Fruit fly (Drosophila melanogaster) whole organism, embryonic: ENCODE results near the gene CG9628.

Experiments used
- Atf6 ChIP-seq: fragments of 200-800 bp; sonication (Bioruptor generic); IDR thresholded peaks from 2 replicates; pipeline ENCODE4 v1.3.6; 2022; ENCODE audit warnings: missing biosample characterization, missing genetic modification characterization
- CG10565 ChIP-seq: fragments of 200-800 bp; sonication (Bioruptor generic); optimal IDR thresholded peaks from 3 replicates; lab custom pipeline; 2016; ENCODE audit warnings: missing biosample characterization, mild to moderate bottlenecking, missing genetic modification characterization
- CG10959 ChIP-seq: fragments of 200-800 bp; sonication (Bioruptor generic); IDR thresholded peaks from 2 replicates; pipeline ENCODE4 v1.3.6; 2022; ENCODE audit warnings: missing biosample characterization, missing genetic modification characterization
- CG11247 ChIP-seq: fragments of 200-800 bp; sonication (Bioruptor generic); IDR thresholded peaks from 2 replicates; pipeline ENCODE4 v1.3.6; 2022; ENCODE audit warnings: missing biosample characterization, missing genetic modification characterization
- CG12299 ChIP-seq: fragments of 200-800 bp; sonication (Bioruptor generic); optimal IDR thresholded peaks from 2 replicates; lab custom pipeline; 2018; ENCODE audit warnings: missing biosample characterization, mild to moderate bottlenecking, missing genetic modification characterization
- CG14860 ChIP-seq: fragments of 200-800 bp; sonication (Bioruptor generic); IDR thresholded peaks from 3 replicates; pipeline ENCODE4 v1.3.6; 2022; ENCODE audit warnings: missing biosample characterization, missing genetic modification characterization; ENCODE audit not compliant: partially characterized antibody
- CG15011 ChIP-seq: fragments of 200-800 bp; sonication (Bioruptor generic); optimal IDR thresholded peaks from 3 replicates; lab custom pipeline; 2018; ENCODE audit warnings: missing biosample characterization, mild to moderate bottlenecking, missing genetic modification characterization
- CG1529 ChIP-seq: fragments of 200-800 bp; sonication (Bioruptor generic); optimal IDR thresholded peaks from 3 replicates; lab custom pipeline; 2018; ENCODE audit warnings: missing biosample characterization, missing genetic modification characterization
- CG15514 ChIP-seq: fragments of 200-800 bp; sonication (Bioruptor generic); optimal IDR thresholded peaks from 3 replicates; lab custom pipeline; 2017; ENCODE audit warnings: missing biosample characterization, missing genetic modification characterization, mild to moderate bottlenecking, moderate library complexity, missing genetic modification reagents
- CG18011 ChIP-seq: fragments of 200-800 bp; sonication (Bioruptor generic); optimal IDR thresholded peaks from 2 replicates; lab custom pipeline; 2017; ENCODE audit warnings: missing biosample characterization, missing genetic modification characterization, mild to moderate bottlenecking, moderate library complexity, missing genotype
- CG18599 ChIP-seq: fragments of 200-800 bp; sonication (Bioruptor generic); optimal IDR thresholded peaks from 3 replicates; lab custom pipeline; 2017; ENCODE audit warnings: missing biosample characterization, missing genetic modification characterization, mild to moderate bottlenecking, moderate library complexity, missing genetic modification reagents
- CG31224 ChIP-seq: fragments of 200-800 bp; sonication (Bioruptor generic); IDR thresholded peaks from 2 replicates; pipeline ENCODE4 v1.3.6; 2022; ENCODE audit warnings: missing biosample characterization, missing genetic modification characterization
- CG33557 ChIP-seq: fragments of 200-800 bp; sonication (Bioruptor generic); optimal IDR thresholded peaks from 2 replicates; lab custom pipeline; 2019; ENCODE audit warnings: missing biosample characterization, mild to moderate bottlenecking, missing genetic modification characterization, moderate library complexity
- CG34422 ChIP-seq: fragments of 200-800 bp; sonication (Bioruptor generic); IDR thresholded peaks from 3 replicates; pipeline ENCODE4 v1.3.6; 2022; ENCODE audit warnings: missing biosample characterization, missing genetic modification characterization
- CG6683 ChIP-seq: fragments of 200-800 bp; sonication (Bioruptor generic); optimal IDR thresholded peaks from 2 replicates; lab custom pipeline; 2017; ENCODE audit warnings: missing biosample characterization, mild to moderate bottlenecking, missing genetic modification characterization, missing genetic modification reagents
- CG6854 ChIP-seq: fragments of 200-800 bp; sonication (Bioruptor generic); optimal IDR thresholded peaks from 3 replicates; lab custom pipeline; 2017; ENCODE audit warnings: missing biosample characterization, mild to moderate bottlenecking, missing genetic modification characterization
- CG7556 ChIP-seq: fragments of 200-800 bp; sonication (Bioruptor generic); optimal IDR thresholded peaks from 2 replicates; lab custom pipeline; 2017; ENCODE audit warnings: missing biosample characterization, mild to moderate bottlenecking, missing genetic modification characterization
- CG8388 ChIP-seq: fragments of 200-800 bp; sonication (Bioruptor generic); optimal IDR thresholded peaks from 2 replicates; lab custom pipeline; 2019; ENCODE audit warnings: missing biosample characterization, mild to moderate bottlenecking, missing genetic modification characterization, moderate library complexity
- Dfd ChIP-seq, 2 experiments: fragments of >200 bp; optimal IDR thresholded peaks; 2 replicates each; lab custom pipeline; 2017; ENCODE audit warnings: missing biosample characterization in 2 of 2, missing genetic modification characterization in 2 of 2
- Dref ChIP-seq: fragments of 200-800 bp; sonication (Bioruptor generic); IDR thresholded peaks from 2 replicates; pipeline ENCODE4 v1.3.6; 2022; ENCODE audit warnings: missing biosample characterization, missing genetic modification characterization
- E2f2 ChIP-seq: fragments of 200-800 bp; sonication (Bioruptor generic); IDR thresholded peaks from 2 replicates; pipeline ENCODE4 v1.3.6; 2022; ENCODE audit warnings: missing biosample characterization, missing genetic modification characterization
- Ets65A ChIP-seq: fragments of 200-800 bp; sonication (Bioruptor generic); peaks from one replicate; lab custom pipeline; 2016; ENCODE audit warnings: missing biosample characterization, missing genetic modification characterization
- HLH54F ChIP-seq: fragments of 200-800 bp; sonication (Bioruptor generic); optimal IDR thresholded peaks from 3 replicates; lab custom pipeline; 2016; ENCODE audit warnings: missing biosample characterization, missing genetic modification characterization
- Hr78 ChIP-seq, 2 experiments: fragments of 200-800 bp in 1 of 2; fragments of >200 bp in 1 of 2; sonication (Bioruptor generic) in 1 of 2; optimal IDR thresholded peaks; 2 replicates each; lab custom pipeline; 2017 to 2019; ENCODE audit warnings: missing biosample characterization in 2 of 2, missing genetic modification characterization in 2 of 2, mild to moderate bottlenecking in 1 of 2, moderate library complexity in 1 of 2
- Jarid2 ChIP-seq: fragments of 200-800 bp; sonication (Bioruptor generic); optimal IDR thresholded peaks from 3 replicates; lab custom pipeline; 2017; ENCODE audit warnings: mild to moderate bottlenecking, missing biosample characterization, missing genetic modification reagents, missing genetic modification characterization
- Mad ChIP-seq: fragments of 200-800 bp; sonication (Bioruptor generic); optimal IDR thresholded peaks from 2 replicates; lab custom pipeline; 2016; ENCODE audit warnings: missing biosample characterization, missing genetic modification characterization
- abd-A ChIP-seq: fragments of 200-800 bp; sonication (Bioruptor generic); optimal IDR thresholded peaks from 3 replicates; lab custom pipeline; 2019; ENCODE audit warnings: missing biosample characterization, mild to moderate bottlenecking, missing genetic modification characterization, moderate library complexity
- ara ChIP-seq: fragments of 200-800 bp; sonication (Bioruptor generic); IDR thresholded peaks from 2 replicates; pipeline ENCODE4 v1.3.6; 2022; ENCODE audit warnings: missing biosample characterization, missing genetic modification characterization
- ase ChIP-seq: fragments of 200-800 bp; sonication (Bioruptor generic); IDR thresholded peaks from 3 replicates; pipeline ENCODE4 v1.3.6; 2022; ENCODE audit warnings: missing biosample characterization, missing genetic modification characterization
- bigmax ChIP-seq: fragments of 200-800 bp; sonication (Bioruptor generic); optimal IDR thresholded peaks from 2 replicates; lab custom pipeline; 2018; ENCODE audit warnings: missing biosample characterization, mild to moderate bottlenecking, missing genetic modification characterization
- btn ChIP-seq: fragments of 200-800 bp; sonication (Bioruptor generic); optimal IDR thresholded peaks from 2 replicates; lab custom pipeline; 2016; ENCODE audit warnings: missing biosample characterization, missing genetic modification characterization
- caup ChIP-seq: fragments of 200-800 bp; sonication (Bioruptor generic); optimal IDR thresholded peaks from 3 replicates; lab custom pipeline; 2017; ENCODE audit warnings: missing biosample characterization, mild to moderate bottlenecking, missing genetic modification characterization, moderate library complexity; ENCODE audit not compliant: severe bottlenecking
- dm ChIP-seq: fragments of 200-800 bp; sonication (Bioruptor generic); optimal IDR thresholded peaks from 3 replicates; lab custom pipeline; 2016; ENCODE audit warnings: missing biosample characterization, missing genetic modification characterization
- fd96Cb ChIP-seq: fragments of 200-800 bp; sonication (Bioruptor generic); optimal IDR thresholded peaks from 2 replicates; lab custom pipeline; 2018; ENCODE audit warnings: missing biosample characterization, mild to moderate bottlenecking, missing genetic modification characterization, moderate library complexity
- ftz-f1 ChIP-seq: fragments of 200-800 bp; sonication (Bioruptor generic); optimal IDR thresholded peaks from 2 replicates; lab custom pipeline; 2016; ENCODE audit warnings: missing biosample characterization, missing genetic modification characterization
- grau ChIP-seq: fragments of 200-800 bp; optimal IDR thresholded peaks from 3 replicates; lab custom pipeline; 2019; ENCODE audit warnings: missing biosample characterization, mild to moderate bottlenecking, missing genetic modification characterization, moderate library complexity
- ham ChIP-seq: fragments of 200-800 bp; sonication (Bioruptor generic); IDR thresholded peaks from 2 replicates; pipeline ENCODE4 v1.3.6; 2022; ENCODE audit warnings: missing biosample characterization, missing genetic modification characterization
- her ChIP-seq: fragments of 200-800 bp; sonication (Bioruptor generic); optimal IDR thresholded peaks from 2 replicates; lab custom pipeline; 2016; ENCODE audit warnings: missing biosample characterization, missing genetic modification characterization
- lov ChIP-seq, 2 experiments: fragments of 200-800 bp in 1 of 2; fragments of >200 bp in 1 of 2; sonication (Bioruptor generic) in 1 of 2; IDR thresholded peaks in 1 of 2; optimal IDR thresholded peaks in 1 of 2; 2 replicates in 1 of 2; 3 replicates in 1 of 2; pipeline versions ENCODE4 v1.3.6 to Lab custom; 2017 to 2022; ENCODE audit warnings: missing biosample characterization in 1 of 2, missing genetic modification characterization in 1 of 2
- mam ChIP-seq: fragments of 200-800 bp; sonication (Bioruptor generic); optimal IDR thresholded peaks from 3 replicates; lab custom pipeline; 2016; ENCODE audit warnings: missing biosample characterization, missing genetic modification characterization
- pan ChIP-seq, 4 experiments: fragments of >200 bp in 3 of 4; fragments of 200-800 bp in 1 of 4; sonication (Bioruptor generic) in 1 of 4; optimal IDR thresholded peaks in 3 of 4; IDR thresholded peaks in 1 of 4; 2 replicates each; pipeline versions ENCODE4 v1.3.6 to Lab custom; 2017 to 2022; ENCODE audit warnings: missing biosample characterization in 2 of 4, missing genetic modification characterization in 2 of 4, mixed read lengths in 1 of 4
- rib ChIP-seq: fragments of 200-800 bp; sonication (Bioruptor generic); IDR thresholded peaks from 2 replicates; pipeline ENCODE4 v1.3.6; 2022; ENCODE audit warnings: missing biosample characterization, missing genetic modification characterization
- shn ChIP-seq: fragments of 200-800 bp; sonication (Bioruptor generic); optimal IDR thresholded peaks from 3 replicates; lab custom pipeline; 2016; ENCODE audit warnings: missing biosample characterization, missing genetic modification characterization
- ssp ChIP-seq: fragments of 200-800 bp; sonication (Bioruptor generic); IDR thresholded peaks from 2 replicates; pipeline ENCODE4 v1.3.6; 2022; ENCODE audit warnings: missing biosample characterization, missing genetic modification characterization
- stc ChIP-seq: fragments of 200-800 bp; sonication (Bioruptor generic); IDR thresholded peaks from 2 replicates; pipeline ENCODE4 v1.3.6; 2022; ENCODE audit warnings: missing biosample characterization, missing genetic modification characterization
- tgo ChIP-seq: fragments of 200-800 bp; sonication (Bioruptor generic); IDR thresholded peaks from 3 replicates; pipeline ENCODE4 v1.3.6; 2022; ENCODE audit warnings: missing biosample characterization, missing genetic modification characterization
- vvl ChIP-seq: fragments of 200-800 bp; sonication (Bioruptor generic); IDR thresholded peaks from 2 replicates; pipeline ENCODE4 v1.3.6; 2022; ENCODE audit warnings: missing biosample characterization, missing genetic modification characterization
- zen2 ChIP-seq: fragments of 200-800 bp; sonication (Bioruptor generic); IDR thresholded peaks from 3 replicates; pipeline ENCODE4 v1.3.6; 2022; ENCODE audit warnings: missing biosample characterization, missing genetic modification characterization; ENCODE audit not compliant: partially characterized antibody

Gene CG9628

dm6 chr3L:14665802-14666351 is 43.3 kb downstream of the CG9628 start (continued):
- peak; percentile 60 for TF ChIP-seq CG10565 (GFP tag; lab: Kevin White, UChicago)
- peak; percentile 77 for TF ChIP-seq CG15514
- peak; percentile 90 for TF ChIP-seq Atf6
- TF ChIP-seq E2f2 (GFP tag; lab: Robert Waterston, UW), result peak; percentile 62
- peak; percentile 83 for TF ChIP-seq stc (GFP tag; lab: Robert Waterston, UW)
- TF ChIP-seq Jarid2, result peak; percentile 54
- peak; percentile 88 for TF ChIP-seq btn (GFP tag; lab: Kevin White, UChicago)
- peak; percentile 90 for TF ChIP-seq caup (GFP tag; lab: Kevin White, UChicago)
- no peak for TF ChIP-seq lov (optimal IDR thresholded peaks at IDR 0.05; lab: Kevin White, UChicago)
- TF ChIP-seq lov (GFP tag; IDR thresholded peaks at IDR 0.05; lab: Robert Waterston, UW), result peak; percentile 88
- no peak for TF ChIP-seq ham (GFP tag; lab: Robert Waterston, UW)
- TF ChIP-seq grau (tag; lab: Kevin White, UChicago), result peak; percentile 89
- peak; percentile 82 for TF ChIP-seq CG33557 (GFP tag; lab: Kevin White, UChicago)
- peak in 1 of 2 experiments; percentile 77 for TF ChIP-seq Hr78 (GFP tag; optimal IDR thresholded peaks at IDR 0.05; lab: Kevin White, UChicago)
- peak; percentile 87 for TF ChIP-seq HLH54F (GFP tag; lab: Kevin White, UChicago)
- TF ChIP-seq ara, result peak; percentile 92
- TF ChIP-seq Dref (GFP tag; lab: Robert Waterston, UW), result no peak
- TF ChIP-seq tgo, result peak; percentile 85
- TF ChIP-seq mam (GFP tag; lab: Kevin White, UChicago), result peak; percentile 87
- peak; percentile 86 for TF ChIP-seq CG1529 (GFP tag; lab: Kevin White, UChicago)
- TF ChIP-seq pan (optimal IDR thresholded peaks at IDR 0.05; lab: Kevin White, UChicago), result no peak
- TF ChIP-seq pan (GFP tag; optimal IDR thresholded peaks at IDR 0.05 in 1 of 2, IDR thresholded peaks at IDR 0.05 in 1 of 2), result peak in 1 of 2 experiments; percentile 90
- no peak for TF ChIP-seq Dfd (GFP tag; optimal IDR thresholded peaks at IDR 0.05; lab: Kevin White, UChicago)
- TF ChIP-seq ssp (GFP tag; lab: Robert Waterston, UW), result no peak; the same call in 1 of the 2 replicates
- TF ChIP-seq rib (GFP tag; lab: Robert Waterston, UW), result peak; percentile 57
- peak; percentile 61 for TF ChIP-seq CG18011 (GFP tag; lab: Kevin White, UChicago)
- TF ChIP-seq ase, result peak; percentile 79
- TF ChIP-seq CG11247, result peak; percentile 82
- TF ChIP-seq CG10959 (GFP tag; lab: Robert Waterston, UW), result peak; percentile 84
- TF ChIP-seq CG12299 (tag; lab: Kevin White, UChicago), result peak; percentile 85
- TF ChIP-seq CG18599 (GFP tag; lab: Kevin White, UChicago), result peak; percentile 94
- peak; percentile 82 for TF ChIP-seq CG15011 (GFP tag; lab: Kevin White, UChicago)
- peak; percentile 90 for TF ChIP-seq abd-A (tag; lab: Kevin White, UChicago)
- peak; percentile 87 for TF ChIP-seq Mad
- TF ChIP-seq Ets65A (GFP tag; lab: Kevin White, UChicago), result peak; percentile 99
- TF ChIP-seq bigmax, result peak; percentile 14
- TF ChIP-seq CG31224, result peak; percentile 68
- no peak for TF ChIP-seq zen2 (GFP tag; lab: Robert Waterston, UW)
- peak; percentile 83 for TF ChIP-seq dm (GFP tag; lab: Kevin White, UChicago)
- TF ChIP-seq CG6683, result peak; percentile 78
- TF ChIP-seq CG7556 (GFP tag; lab: Kevin White, UChicago), result peak; percentile 89
- peak; percentile 81 for TF ChIP-seq shn (GFP tag; lab: Kevin White, UChicago)
- peak; percentile 79 for TF ChIP-seq her (GFP tag; lab: Kevin White, UChicago)
- TF ChIP-seq CG34422 (GFP tag; lab: Robert Waterston, UW), result peak; percentile 75
- TF ChIP-seq fd96Cb, result peak; percentile 91
- TF ChIP-seq CG6854 (GFP tag; lab: Kevin White, UChicago), result peak; percentile 58
- peak; percentile 21 for TF ChIP-seq ftz-f1 (GFP tag; lab: Kevin White, UChicago)
- TF ChIP-seq CG8388 (GFP tag; lab: Kevin White, UChicago), result peak; percentile 85
- TF ChIP-seq vvl (GFP tag; lab: Robert Waterston, UW), result peak; percentile 93
- TF ChIP-seq CG14860 (GFP tag; lab: Robert Waterston, UW), result no peak
